Fruit fly (Drosophila melanogaster) whole organism, adult: ENCODE results near the gene t-Grip84.

Experiments
- CG11617 ChIP-seq: fragments of 200-800 bp; sonication (Bioruptor generic); optimal IDR thresholded peaks from 2 replicates; lab custom pipeline; 2017; ENCODE audit warnings: mild to moderate bottlenecking, missing biosample characterization, missing genetic modification reagents, missing genetic modification characterization
- CG12768 ChIP-seq: fragments of 200-800 bp; sonication (Bioruptor generic); optimal IDR thresholded peaks from 2 replicates; lab custom pipeline; 2017; ENCODE audit warnings: missing biosample characterization, missing genetic modification characterization, mild to moderate bottlenecking, moderate library complexity, missing genetic modification reagents
- CG14711 ChIP-seq: fragments of 200-800 bp; sonication (Bioruptor generic); optimal IDR thresholded peaks from 2 replicates; lab custom pipeline; 2018; ENCODE audit warnings: missing biosample characterization, mild to moderate bottlenecking, missing genetic modification characterization, moderate library complexity
- CG1620 ChIP-seq: fragments of 200-800 bp; sonication (Bioruptor generic); optimal IDR thresholded peaks from 2 replicates; lab custom pipeline; 2016; ENCODE audit warnings: missing biosample characterization, missing genetic modification characterization
- CG33017 ChIP-seq: fragments of 200-800 bp; sonication (Bioruptor generic); optimal IDR thresholded peaks from 2 replicates; lab custom pipeline; 2018; ENCODE audit warnings: missing biosample characterization, mild to moderate bottlenecking, missing genetic modification characterization, moderate library complexity
- CG5204 ChIP-seq: fragments of 200-800 bp; sonication (Bioruptor generic); optimal IDR thresholded peaks from 2 replicates; lab custom pipeline; 2016; ENCODE audit warnings: missing biosample characterization, missing genetic modification characterization
- CG7045 ChIP-seq: fragments of 200-800 bp; sonication (Bioruptor generic); optimal IDR thresholded peaks from 2 replicates; lab custom pipeline; 2017; ENCODE audit warnings: missing biosample characterization, mild to moderate bottlenecking, missing genetic modification characterization
- CG7101 ChIP-seq: fragments of 200-800 bp; sonication (Bioruptor generic); optimal IDR thresholded peaks from 2 replicates; lab custom pipeline; 2018; ENCODE audit warnings: missing biosample characterization, mild to moderate bottlenecking, missing genetic modification characterization, moderate library complexity
- Clk ChIP-seq: fragments of 200-800 bp; sonication (Bioruptor generic); optimal IDR thresholded peaks from 2 replicates; lab custom pipeline; 2017; ENCODE audit warnings: missing biosample characterization, missing genetic modification characterization
- Crg-1 ChIP-seq: fragments of 200-800 bp; sonication (Bioruptor generic); optimal IDR thresholded peaks from 2 replicates; lab custom pipeline; 2016; ENCODE audit warnings: missing biosample characterization, missing genetic modification characterization
- Hr96 ChIP-seq: fragments of 200-800 bp; sonication (Bioruptor generic); optimal IDR thresholded peaks from 2 replicates; lab custom pipeline; 2016; ENCODE audit warnings: missing biosample characterization, missing genetic modification characterization
- Mnt ChIP-seq: fragments of 200-800 bp; sonication (Bioruptor generic); optimal IDR thresholded peaks from 2 replicates; lab custom pipeline; 2016; ENCODE audit warnings: missing biosample characterization, mild to moderate bottlenecking, missing genetic modification characterization
- bab1 ChIP-seq: fragments of 200-800 bp; sonication (Bioruptor generic); optimal IDR thresholded peaks from 3 replicates; lab custom pipeline; 2019; ENCODE audit warnings: missing biosample characterization, mild to moderate bottlenecking, missing genetic modification characterization, moderate library complexity
- cic ChIP-seq: fragments of 200-800 bp; sonication (Bioruptor generic); optimal IDR thresholded peaks from 2 replicates; lab custom pipeline; 2017; ENCODE audit warnings: missing biosample characterization, mild to moderate bottlenecking, missing genetic modification characterization, moderate library complexity
- cnc ChIP-seq, 2 experiments: fragments of >200 bp; optimal IDR thresholded peaks; 2 replicates each; lab custom pipeline; 2017
- kay ChIP-seq: fragments of 200-800 bp; sonication (Bioruptor generic); peaks from one replicate; lab custom pipeline; 2016; ENCODE audit warnings: missing biosample characterization, missing genetic modification characterization, borderline replicate concordance
- ovo ChIP-seq: fragments of 200-800 bp; sonication (Bioruptor generic); optimal IDR thresholded peaks from 2 replicates; lab custom pipeline; 2016; ENCODE audit warnings: missing biosample characterization, missing genetic modification characterization
- pad ChIP-seq: fragments of 200-800 bp; sonication (Bioruptor generic); optimal IDR thresholded peaks from 3 replicates; lab custom pipeline; 2017; ENCODE audit warnings: missing biosample characterization, missing genetic modification characterization, mild to moderate bottlenecking, moderate library complexity, missing genetic modification reagents
- tj ChIP-seq: fragments of 200-800 bp; sonication (Bioruptor generic); optimal IDR thresholded peaks from 3 replicates; lab custom pipeline; 2017; ENCODE audit warnings: missing biosample characterization, mild to moderate bottlenecking, missing genetic modification characterization, moderate library complexity
- toe ChIP-seq: fragments of 200-800 bp; sonication (Bioruptor generic); optimal IDR thresholded peaks from 2 replicates; lab custom pipeline; 2016; ENCODE audit warnings: missing biosample characterization, missing genetic modification characterization

t-Grip84 gene

DNA sequence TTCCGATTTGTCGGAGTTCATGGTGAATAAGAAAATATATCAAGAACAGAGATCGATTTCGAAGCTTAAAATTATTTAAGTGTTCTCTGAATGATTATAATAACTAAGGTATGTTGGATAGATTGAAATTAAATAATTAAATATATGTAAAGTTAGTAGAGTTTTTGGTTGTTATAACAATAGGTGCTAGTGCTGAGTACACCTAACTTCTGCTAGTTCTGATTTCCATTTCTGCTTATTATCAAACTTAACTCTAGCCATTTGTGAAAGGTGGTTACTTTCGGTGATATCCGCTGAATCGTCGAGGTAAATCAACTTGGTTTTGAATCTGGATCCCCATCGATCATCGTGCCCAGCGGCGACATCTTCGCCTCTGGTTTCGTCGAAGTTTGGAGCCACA lies at the start of gene t-Grip84:
Gene t-Grip84, minus strand, starts transcription at position 101 of the 400 bp plus-strand sequence.
- TF ChIP-seq cnc (optimal IDR thresholded peaks at IDR 0.05; lab: Kevin White, UChicago) = no peak
- TF ChIP-seq CG33017 (tag; lab: Kevin White, UChicago) = no peak
- TF ChIP-seq Mnt = no peak
- no peak for TF ChIP-seq CG12768 (GFP tag; lab: Kevin White, UChicago)
- no peak for TF ChIP-seq ovo (GFP tag; lab: Kevin White, UChicago)

DNA sequence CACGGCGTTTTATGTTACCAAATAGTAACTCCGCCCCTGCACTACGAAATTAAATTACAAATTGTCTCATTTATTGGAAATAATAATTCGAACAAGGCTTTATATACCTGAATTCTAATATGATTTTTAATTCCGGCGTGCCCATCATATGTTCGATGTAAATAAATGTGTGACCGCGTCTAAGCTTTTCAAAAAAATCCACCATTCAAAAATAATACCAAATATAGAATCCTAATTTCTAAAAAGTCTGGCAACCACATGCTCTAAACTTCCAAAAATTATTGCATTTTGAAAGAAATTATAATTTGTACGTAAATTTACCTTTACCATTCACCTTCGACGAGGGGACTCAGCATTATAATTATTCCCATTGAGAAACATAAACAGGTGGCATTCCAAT lies 49.5 kb upstream of the t-Grip84 start, which contains the start of gene Urm1:
Gene Urm1, minus strand, starts transcription at position 150 of the 400 bp plus-strand sequence.
- TF ChIP-seq ovo (GFP tag; lab: Kevin White, UChicago) (no peak), kay (GFP tag; lab: Kevin White, UChicago) (peak; percentile 22)

DNA sequence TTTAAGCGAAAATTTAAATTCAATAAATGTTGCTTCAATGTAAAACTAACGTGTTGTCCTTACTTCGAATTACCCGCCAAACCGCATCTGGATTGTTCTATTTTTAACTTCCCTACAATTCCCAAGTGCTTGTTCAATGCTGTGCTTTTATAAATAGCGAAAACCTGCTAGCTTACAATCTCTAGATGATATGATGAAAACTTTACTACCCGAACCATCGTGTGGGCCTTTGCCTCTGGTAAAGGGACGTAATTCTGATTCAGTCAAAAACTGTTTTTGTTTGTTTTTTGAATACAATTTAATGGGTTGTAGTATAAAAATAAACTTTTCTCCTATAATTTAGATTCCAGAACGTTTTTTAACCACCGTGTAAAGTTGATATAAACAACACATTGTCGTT lies 48.7 kb upstream of the t-Grip84 start:
- TF ChIP-seq CG33017 (tag; lab: Kevin White, UChicago) (no peak), bab1 (peak; percentile 26)

DNA sequence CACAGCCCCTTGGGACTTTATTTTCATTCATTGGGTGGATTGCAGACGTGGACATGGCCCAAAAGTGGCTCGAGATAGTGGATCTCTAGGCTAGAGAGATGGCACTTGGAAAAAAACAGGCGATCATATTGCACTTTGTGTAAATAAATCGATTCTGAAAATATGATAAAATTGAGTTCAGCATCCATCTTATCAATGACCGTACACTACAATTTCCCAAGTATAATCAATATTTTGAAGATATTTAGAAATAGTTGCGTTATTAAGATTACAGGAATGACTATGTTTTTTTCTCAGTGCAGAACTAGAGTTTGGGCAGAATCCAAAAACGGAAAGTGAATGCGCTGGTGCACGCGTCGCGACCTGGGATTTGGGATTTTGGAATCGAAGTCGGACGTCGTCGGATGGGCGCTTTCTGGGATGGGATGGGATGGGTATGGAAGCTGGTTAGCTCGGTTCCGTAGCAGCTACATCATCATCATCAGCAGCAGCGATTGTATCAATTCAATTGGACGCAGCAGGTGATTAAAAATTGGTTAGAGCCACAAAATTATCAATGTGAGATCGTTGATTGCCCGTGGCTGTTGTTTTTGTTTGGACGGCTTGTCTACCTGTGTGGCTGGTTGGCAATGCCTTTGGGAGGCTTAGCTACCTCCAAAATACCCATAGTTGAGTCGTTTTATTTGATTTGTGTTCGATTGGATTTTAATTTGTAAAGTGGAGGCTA lies 44.1 kb upstream of the t-Grip84 start:
- TF ChIP-seq pad (GFP tag; lab: Kevin White, UChicago) (no peak), CG5204 (GFP tag; lab: Kevin White, UChicago) (no peak), CG1620 (no peak), CG7101 (no peak), cnc (optimal IDR thresholded peaks at IDR 0.05; lab: Kevin White, UChicago) (no peak), tj (no peak), kay (GFP tag; lab: Kevin White, UChicago) (no peak), Crg-1 (GFP tag; lab: Kevin White, UChicago) (no peak), CG33017 (tag; lab: Kevin White, UChicago) (no peak), CG12768 (GFP tag; lab: Kevin White, UChicago) (no peak), CG7045 (GFP tag; lab: Kevin White, UChicago) (no peak), ovo (GFP tag; lab: Kevin White, UChicago) (no peak), Clk (no peak), Hr96 (GFP tag; lab: Kevin White, UChicago) (no peak), bab1 (no peak), CG11617 (no peak), CG14711 (no peak)

dm6 chr3L:7633619-7634018 lies 42.8 kb upstream of the t-Grip84 start:
- no peak for TF ChIP-seq CG7101
- TF ChIP-seq kay (GFP tag; lab: Kevin White, UChicago) = peak; percentile 24

DNA sequence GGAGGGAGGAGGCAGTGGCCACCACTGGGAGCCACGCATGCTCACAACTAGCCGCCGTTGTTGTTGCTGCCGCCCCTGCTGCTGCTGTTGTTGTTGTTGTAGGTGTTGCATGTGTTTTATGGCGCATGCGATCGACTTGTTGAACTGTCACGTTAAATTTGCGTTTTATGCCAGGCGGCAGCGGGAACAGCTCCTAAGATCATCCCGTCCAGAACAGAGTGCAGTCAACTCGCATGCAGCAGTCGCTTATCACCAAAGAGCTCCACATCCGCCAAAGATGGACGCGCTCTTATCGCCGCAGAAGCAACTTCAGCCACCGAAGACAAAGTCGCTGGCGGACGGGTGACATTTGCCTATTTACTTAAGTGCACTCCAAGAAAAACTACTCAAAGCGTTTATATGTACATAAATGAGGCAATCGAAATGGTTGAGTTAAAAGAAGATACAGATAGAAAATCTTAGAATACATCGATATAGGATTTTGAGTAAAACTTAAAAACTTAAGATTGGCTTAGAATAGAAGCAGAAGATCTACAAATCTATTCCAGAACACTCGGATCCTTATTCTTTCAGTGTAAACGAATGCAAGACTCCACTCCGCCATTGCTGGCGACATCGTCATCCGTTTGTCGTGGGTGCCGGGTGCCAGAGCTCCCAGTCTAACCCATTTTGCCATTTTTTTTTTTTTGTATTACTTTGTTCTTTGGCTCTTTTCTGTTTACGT lies 41.9 kb upstream of the t-Grip84 start:
- no peak for TF ChIP-seq Hr96 (GFP tag; lab: Kevin White, UChicago)
- TF ChIP-seq CG5204 (GFP tag; lab: Kevin White, UChicago) = no peak
- no peak for TF ChIP-seq CG14711
- TF ChIP-seq CG7101 = no peak
- no peak for TF ChIP-seq CG7045 (GFP tag; lab: Kevin White, UChicago)
- TF ChIP-seq cnc (optimal IDR thresholded peaks at IDR 0.05; lab: Kevin White, UChicago) = no peak
- no peak for TF ChIP-seq ovo (GFP tag; lab: Kevin White, UChicago)
- no peak for TF ChIP-seq Clk
- no peak for TF ChIP-seq toe
- TF ChIP-seq bab1 = no peak
- TF ChIP-seq tj = no peak
- no peak for TF ChIP-seq CG33017 (tag; lab: Kevin White, UChicago)
- TF ChIP-seq CG12768 (GFP tag; lab: Kevin White, UChicago) = no peak
- no peak for TF ChIP-seq pad (GFP tag; lab: Kevin White, UChicago)
- no peak for TF ChIP-seq CG11617
- no peak for TF ChIP-seq Mnt
- TF ChIP-seq cic = no peak
- TF ChIP-seq CG1620 = no peak
- no peak for TF ChIP-seq kay (GFP tag; lab: Kevin White, UChicago)

DNA sequence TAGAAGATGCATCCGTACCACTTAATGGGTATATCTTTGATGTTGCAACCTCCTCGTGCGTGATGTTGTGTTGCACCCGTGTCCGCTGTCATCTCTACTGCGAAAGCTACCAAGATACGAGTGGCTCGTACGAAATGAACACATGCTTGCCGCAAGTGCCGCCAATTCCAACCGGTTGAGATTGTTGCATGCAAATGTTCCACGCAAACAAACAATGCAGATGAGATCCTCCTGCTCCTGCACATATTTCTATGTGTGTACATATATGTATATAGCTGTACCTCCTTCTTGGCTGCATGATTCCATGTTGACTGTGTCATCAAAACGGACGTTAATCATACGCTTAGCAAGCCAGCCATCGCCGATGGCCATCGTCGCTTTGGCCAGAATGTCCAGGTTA lies 39.2 kb upstream of the t-Grip84 start:
- TF ChIP-seq tj (no peak), CG14711 (no peak), CG1620 (no peak), pad (GFP tag; lab: Kevin White, UChicago) (no peak), CG12768 (GFP tag; lab: Kevin White, UChicago) (no peak), bab1 (no peak), CG5204 (GFP tag; lab: Kevin White, UChicago) (no peak), Hr96 (GFP tag; lab: Kevin White, UChicago) (no peak), cic (no peak), kay (GFP tag; lab: Kevin White, UChicago) (no peak), toe (no peak), CG7045 (GFP tag; lab: Kevin White, UChicago) (no peak), CG33017 (tag; lab: Kevin White, UChicago) (no peak), CG7101 (no peak), Clk (no peak)
